Worm (Caenorhabditis elegans) whole organism, L4 larva: Measurements from ENCODE around the gene ZC262.7.
A peak's percentile ranks its signal among the peaks of the same experiment; 100 is the strongest.

ENCODE experiments used
- F10B5.3 ChIP-seq: sonication (generic microtip); optimal IDR thresholded peaks from 2 replicates; lab custom pipeline; 2016; ENCODE audit warnings: mild to moderate bottlenecking, missing genetic modification characterization, missing compliant biosample characterization
- T26A8.4 ChIP-seq: fragments of 200-800 bp; sonication (Bioruptor generic); IDR thresholded peaks from 2 replicates; pipeline ENCODE4 v1.3.6; 2022; ENCODE audit warnings: missing genetic modification characterization, missing compliant biosample characterization
- Y5F2A.4 ChIP-seq: fragments of 200-800 bp; sonication (Bioruptor generic); optimal IDR thresholded peaks from 2 replicates; lab custom pipeline; 2018; ENCODE audit warnings: mild to moderate bottlenecking, missing genetic modification characterization, missing compliant biosample characterization
- aha-1 ChIP-seq: fragments of 150-350 bp; peaks from one replicate; lab custom pipeline; 2014; ENCODE audit warnings: missing biosample characterization, missing genetic modification characterization
- arid-1 ChIP-seq: fragments of 200-800 bp; sonication (Bioruptor generic); conservative IDR thresholded peaks from 2 replicates; pipeline ENCODE4 v1.3.6; 2022; ENCODE audit warnings: missing genetic modification reagents, missing genetic modification characterization, missing compliant biosample characterization
- ceh-20 ChIP-seq: fragments of 200-800 bp; sonication (Bioruptor generic); IDR thresholded peaks from 2 replicates; pipeline ENCODE4 v1.3.6; 2022; ENCODE audit warnings: missing genetic modification reagents, missing genetic modification characterization, missing compliant biosample characterization
- ceh-32 ChIP-seq: sonication (generic microtip); optimal IDR thresholded peaks from 2 replicates; lab custom pipeline; 2016; ENCODE audit warnings: mild to moderate bottlenecking, missing genetic modification characterization, missing compliant biosample characterization; ENCODE audit not compliant: poor library complexity
- ceh-62 ChIP-seq: sonication (generic microtip); optimal IDR thresholded peaks from 2 replicates; lab custom pipeline; 2017; ENCODE audit warnings: missing biosample characterization, missing genetic modification characterization
- ceh-82 ChIP-seq: sonication (generic microtip); optimal IDR thresholded peaks from 2 replicates; lab custom pipeline; 2017; ENCODE audit warnings: missing biosample characterization, missing genetic modification characterization
- cey-2 ChIP-seq: sonication (generic microtip); optimal IDR thresholded peaks from 3 replicates; lab custom pipeline; 2017; ENCODE audit warnings: missing genetic modification characterization, mild to moderate bottlenecking, missing compliant biosample characterization, antibody characterized with exemption, borderline replicate concordance; ENCODE audit not compliant: insufficient read depth
- daf-12 ChIP-seq: fragments of 150-350 bp; optimal IDR thresholded peaks from 2 replicates; lab custom pipeline; 2014; ENCODE audit warnings: missing biosample characterization, missing genetic modification reagents, missing genetic modification characterization
- daf-16 ChIP-seq, 3 experiments: sonication (generic microtip); optimal IDR thresholded peaks; 2 replicates each; lab custom pipeline; 2016 to 2017; ENCODE audit warnings: missing genetic modification characterization in 3 of 3, missing genetic modification reagents in 3 of 3, mild to moderate bottlenecking in 2 of 3, missing compliant biosample characterization in 2 of 3, missing biosample characterization in 1 of 3, moderate library complexity in 1 of 3
- dmd-6 ChIP-seq: fragments of 200-800 bp; sonication (Bioruptor generic); IDR thresholded peaks from 2 replicates; pipeline ENCODE4 v1.3.6; 2022; ENCODE audit warnings: missing genetic modification reagents, missing genetic modification characterization, missing compliant biosample characterization
- egl-43 ChIP-seq: fragments of 200-800 bp; sonication (Bioruptor generic); IDR thresholded peaks from 2 replicates; pipeline ENCODE4 v1.3.6; 2022; ENCODE audit warnings: missing genetic modification reagents, missing genetic modification characterization, missing compliant biosample characterization
- fos-1 ChIP-seq: fragments of 150-350 bp; optimal IDR thresholded peaks from 2 replicates; lab custom pipeline; 2014; ENCODE audit warnings: missing biosample characterization, missing genetic modification characterization
- lim-7 ChIP-seq: fragments of 200-800 bp; sonication (Bioruptor generic); IDR thresholded peaks from 2 replicates; pipeline ENCODE4 v1.3.6; 2022; ENCODE audit warnings: missing genetic modification characterization, missing compliant biosample characterization
- lin-38 ChIP-seq: fragments of 200-800 bp; sonication (Bioruptor generic); IDR thresholded peaks from 2 replicates; pipeline ENCODE4 v1.3.6; 2022; ENCODE audit warnings: missing genetic modification reagents, missing genetic modification characterization, missing compliant biosample characterization
- lsy-2 ChIP-seq, 2 experiments: fragments of 150-350 bp in 1 of 2; sonication (generic microtip) in 1 of 2; optimal IDR thresholded peaks; 2 replicates each; lab custom pipeline; 2014 to 2017; ENCODE audit warnings: missing biosample characterization in 2 of 2, missing genetic modification characterization in 2 of 2
- madf-5 ChIP-seq, 2 experiments: fragments of 200-800 bp; sonication (Bioruptor generic); IDR thresholded peaks; 2 replicates each; pipeline ENCODE4 v1.3.6; 2022; ENCODE audit warnings: missing compliant biosample characterization in 2 of 2, missing genetic modification characterization in 2 of 2
- mdl-1 ChIP-seq, 2 experiments: fragments of 150-350 bp in 1 of 2; sonication (generic microtip) in 1 of 2; optimal IDR thresholded peaks; 2 replicates each; lab custom pipeline; 2014 to 2017; ENCODE audit warnings: missing biosample characterization in 2 of 2, missing genetic modification characterization in 2 of 2
- mdt-29 ChIP-seq: fragments of 200-800 bp; sonication (Bioruptor generic); IDR thresholded peaks from 2 replicates; pipeline ENCODE4 v1.3.6; 2022; ENCODE audit warnings: missing genetic modification reagents, missing genetic modification characterization, missing compliant biosample characterization
- mes-2 ChIP-seq: sonication (generic microtip); optimal IDR thresholded peaks from 2 replicates; lab custom pipeline; 2016; ENCODE audit warnings: missing genotype, mild to moderate bottlenecking, missing genetic modification characterization, missing compliant biosample characterization; ENCODE audit not compliant: poor library complexity, severe bottlenecking
- mxl-2 ChIP-seq: fragments of 200-800 bp; sonication (Bioruptor generic); conservative IDR thresholded peaks from 2 replicates; pipeline ENCODE4 v1.3.6; 2022; ENCODE audit warnings: missing genetic modification reagents, missing genetic modification characterization, missing compliant biosample characterization
- nhr-10 ChIP-seq: fragments of 150-350 bp; optimal IDR thresholded peaks from 2 replicates; lab custom pipeline; 2014; ENCODE audit warnings: missing biosample characterization, missing genetic modification characterization
- nhr-11 ChIP-seq: fragments of 150-350 bp; optimal IDR thresholded peaks from 2 replicates; lab custom pipeline; 2014; ENCODE audit warnings: missing biosample characterization, missing genetic modification characterization
- nhr-28 ChIP-seq: fragments of 150-350 bp; optimal IDR thresholded peaks from 2 replicates; lab custom pipeline; 2014; ENCODE audit warnings: missing biosample characterization, missing genetic modification characterization
- nhr-42 ChIP-seq: fragments of 200-800 bp; sonication (Bioruptor generic); IDR thresholded peaks from 2 replicates; pipeline ENCODE4 v1.3.6; 2022; ENCODE audit warnings: missing genetic modification characterization, missing compliant biosample characterization
- php-3 ChIP-seq: fragments of 200-800 bp; sonication (Bioruptor generic); IDR thresholded peaks from 2 replicates; pipeline ENCODE4 v1.3.6; 2022; ENCODE audit warnings: missing genetic modification reagents, missing genetic modification characterization, missing compliant biosample characterization
- set-16 ChIP-seq: fragments of 200-800 bp; sonication (Bioruptor generic); IDR thresholded peaks from 2 replicates; pipeline ENCODE4 v1.3.6; 2022; ENCODE audit warnings: missing genetic modification reagents, missing genetic modification characterization, missing compliant biosample characterization
- spr-3 ChIP-seq: fragments of 200-800 bp; sonication (Bioruptor generic); optimal IDR thresholded peaks from 2 replicates; lab custom pipeline; 2018; ENCODE audit warnings: mild to moderate bottlenecking, missing genetic modification characterization, missing compliant biosample characterization
- unc-39 ChIP-seq: sonication (generic microtip); optimal IDR thresholded peaks from 2 replicates; lab custom pipeline; 2017; ENCODE audit warnings: missing biosample characterization, missing genetic modification characterization
- unc-62 ChIP-seq, 3 experiments: fragments of 150-350 bp in 1 of 3; sonication (generic microtip); optimal IDR thresholded peaks in 2 of 3; peaks in 1 of 3; 1 replicate in 1 of 3; 2 replicates in 2 of 3; lab custom pipeline; 2014 to 2017; ENCODE audit warnings: missing biosample characterization in 3 of 3, missing genetic modification characterization in 3 of 3, missing genetic modification reagents in 3 of 3, missing genotype in 1 of 3
- zfp-2 ChIP-seq: sonication (generic microtip); optimal IDR thresholded peaks from 2 replicates; lab custom pipeline; 2016; ENCODE audit warnings: mild to moderate bottlenecking, missing genetic modification characterization, missing compliant biosample characterization
- zfp-3 ChIP-seq: fragments of 200-800 bp; sonication (Bioruptor generic); conservative IDR thresholded peaks from 2 replicates; pipeline ENCODE4 v1.3.6; 2022; ENCODE audit warnings: missing genetic modification reagents, missing genetic modification characterization, missing compliant biosample characterization
- ztf-7 ChIP-seq: fragments of 150-350 bp; optimal IDR thresholded peaks from 2 replicates; lab custom pipeline; 2014; ENCODE audit warnings: missing biosample characterization, missing genetic modification characterization

The ZC262.7 gene

DNA sequence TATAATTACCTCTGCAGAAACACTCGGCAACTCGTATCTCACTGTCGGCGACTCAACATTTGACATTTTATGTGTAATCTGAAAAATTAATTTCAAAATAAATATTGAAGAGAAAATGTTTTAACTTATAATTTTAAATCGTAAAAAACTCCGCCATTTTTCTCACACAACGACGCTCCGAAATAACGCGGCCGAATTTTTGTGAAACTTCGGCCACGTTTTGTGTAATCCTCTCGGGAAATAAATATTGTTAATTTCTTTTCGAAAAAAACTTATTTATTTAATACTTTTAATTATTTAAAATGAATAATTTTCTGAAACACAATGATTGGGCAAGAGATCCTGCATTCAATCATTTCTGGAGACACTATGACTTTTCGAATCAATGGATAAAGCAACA is 36.8 kb downstream of the ZC262.7 start, which contains the start of the genes F10E9.7 and F10E9.5 (continued):
- TF ChIP-seq unc-62 (GFP tag; optimal IDR thresholded peaks at IDR 0.05 in 1 of 2; lab: Kevin White, UChicago) (no peak), unc-62 (tag; optimal IDR thresholded peaks at IDR 0.05; lab: Kevin White, UChicago) (no peak), lsy-2 (tag; optimal IDR thresholded peaks at IDR 0.05; lab: Kevin White, UChicago) (peak in 1 of 2 experiments; percentile 96), ceh-62 (no peak), daf-16 (GFP tag; optimal IDR thresholded peaks at IDR 0.05; lab: Kevin White, UChicago) (peak in 1 of 2 experiments; percentile 27), daf-16 (tag; optimal IDR thresholded peaks at IDR 0.05; lab: Kevin White, UChicago) (peak; percentile 56), fos-1 (tag; lab: Kevin White, UChicago) (no peak), php-3 (no peak), mxl-2 (GFP tag; lab: Robert Waterston, UW) (no peak), spr-3 (GFP tag; lab: Kevin White, UChicago) (no peak), zfp-2 (tag; lab: Kevin White, UChicago) (peak; percentile 47), set-16 (GFP tag; lab: Robert Waterston, UW) (no peak), ceh-32 (tag; lab: Kevin White, UChicago) (no peak), nhr-28 (tag; lab: Kevin White, UChicago) (peak; percentile 34), cey-2 (tag; lab: Kevin White, UChicago) (no peak), madf-5 (GFP tag; IDR thresholded peaks at IDR 0.05; lab: Robert Waterston, UW) (peak in 1 of 2 experiments; percentile 61; a peak in 1 of 4 replicates), daf-12 (tag; lab: Kevin White, UChicago) (no peak), ceh-82 (tag; lab: Kevin White, UChicago) (no peak), Y5F2A.4 (no peak), lin-38 (GFP tag; lab: Robert Waterston, UW) (peak; percentile 79), mdt-29 (GFP tag; lab: Robert Waterston, UW) (0 out of 2 replicates have a peak, but pooled peaks have one; percentile 45), mdl-1 (tag; optimal IDR thresholded peaks at IDR 0.05; lab: Kevin White, UChicago) (no peak), ztf-7 (tag; lab: Kevin White, UChicago) (peak; percentile 70), T26A8.4 (GFP tag; lab: Robert Waterston, UW) (no peak; the same call in 1 of the 2 replicates), egl-43 (GFP tag; lab: Robert Waterston, UW) (no peak), nhr-10 (tag; lab: Kevin White, UChicago) (no peak), F10B5.3 (tag; lab: Kevin White, UChicago) (no peak), dmd-6 (GFP tag; lab: Robert Waterston, UW) (peak; percentile 83), aha-1 (tag; lab: Kevin White, UChicago) (no peak), nhr-42 (GFP tag; lab: Robert Waterston, UW) (no peak), nhr-11 (no peak), unc-39 (tag; lab: Kevin White, UChicago) (no peak), mes-2 (peak; percentile 100), ceh-20 (GFP tag; lab: Robert Waterston, UW) (0 out of 2 replicates have a peak, but pooled peaks have one; percentile 28), lim-7 (GFP tag; lab: Robert Waterston, UW) (no peak)

DNA sequence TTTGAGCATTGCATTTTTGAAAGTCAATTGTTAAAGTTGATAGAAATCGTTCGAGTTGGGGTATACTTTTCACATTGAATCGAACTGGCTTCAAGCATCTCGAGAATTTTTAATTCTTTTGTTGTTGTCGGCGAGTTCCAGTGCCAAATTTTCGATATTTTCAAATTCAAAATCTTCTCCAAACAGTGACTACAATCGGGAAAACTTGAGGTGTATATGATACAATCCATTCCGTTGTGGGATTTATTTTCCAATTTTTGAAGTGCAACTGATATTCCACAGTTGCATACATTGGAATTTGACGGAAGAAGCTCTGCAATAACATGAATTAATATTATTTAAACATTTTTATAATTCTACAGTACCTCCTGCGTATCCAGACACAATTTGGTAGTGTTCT is 38.3 kb downstream of the ZC262.7 start:
- TF ChIP-seq php-3 = no peak
- peak in 1 of 2 experiments; percentile 87 for TF ChIP-seq unc-62 (GFP tag; optimal IDR thresholded peaks at IDR 0.05 in 1 of 2; lab: Kevin White, UChicago)
- TF ChIP-seq unc-62 (tag; optimal IDR thresholded peaks at IDR 0.05; lab: Kevin White, UChicago) = no peak
- 0 out of 2 replicates have a peak, but pooled peaks have one; percentile 35 for TF ChIP-seq zfp-3
- peak; percentile 94 for TF ChIP-seq aha-1 (tag; lab: Kevin White, UChicago)

DNA sequence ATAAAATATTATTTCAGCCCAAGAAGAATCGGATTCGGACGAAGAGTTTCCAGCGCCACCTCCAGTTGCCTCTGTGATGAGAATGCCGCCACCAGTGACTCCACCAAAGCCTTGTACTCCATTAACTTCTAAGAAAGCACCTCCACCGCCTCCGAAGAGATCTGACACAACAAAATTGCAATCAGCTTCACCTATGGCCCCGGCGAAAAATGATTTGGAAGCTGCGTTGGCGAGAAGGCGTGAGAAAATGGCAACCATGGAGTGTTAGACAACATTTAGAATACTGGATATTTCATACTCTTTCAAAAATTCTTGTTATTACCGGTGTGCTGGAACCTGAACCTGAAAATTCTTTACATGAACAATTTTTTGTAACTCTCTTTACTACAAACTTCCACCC is 38.8 kb downstream of the ZC262.7 start:
- no peak for TF ChIP-seq arid-1 (GFP tag; lab: Robert Waterston, UW)
- peak; percentile 90 for TF ChIP-seq aha-1 (tag; lab: Kevin White, UChicago)
- 0 out of 2 replicates have a peak, but pooled peaks have one; percentile 19 for TF ChIP-seq egl-43 (GFP tag; lab: Robert Waterston, UW)
